Worm (Caenorhabditis elegans): Measurements from ENCODE around the gene C05C12.4.
A peak's percentile ranks its signal among the peaks of the same experiment; 100 is the strongest.

The C05C12.4 gene

ce11 chrIV:11226545-11226944 is 21.3 kb downstream of the C05C12.4 start:
- TF ChIP-seq ceh-8 (GFP tag; optimal IDR thresholded peaks at IDR 0.05) = no peak
- TF ChIP-seq mef-2 (tag; optimal IDR thresholded peaks at IDR 0.05) = no peak
- no peak for TF ChIP-seq egl-13 (tag; optimal IDR thresholded peaks at IDR 0.05)
- TF ChIP-seq nhr-90 (tag; optimal IDR thresholded peaks at IDR 0.05; ENCODE audit: poor library complexity) = no peak
- TF ChIP-seq hlh-4 (tag; optimal IDR thresholded peaks at IDR 0.05) = no peak

ce11 chrIV:11225206-11225605 is 22.7 kb downstream of the C05C12.4 start, which contains the start of gene col-125:
TSS of gene col-125 (plus strand) at chrIV:11225506.
- TF ChIP-seq lin-35 (GFP tag; optimal IDR thresholded peaks at IDR 0.05) = no peak
- TF ChIP-seq efl-1 (optimal IDR thresholded peaks at IDR 0.05) = no peak
- TF ChIP-seq efl-1 (GFP tag; optimal IDR thresholded peaks at IDR 0.05 in 1 of 2) = peak in 1 of 2 experiments; percentile 21
- no peak for TF ChIP-seq unc-98 (GFP tag; IDR thresholded peaks at IDR 0.05)
- peak; percentile 29 for TF ChIP-seq blmp-1 (tag; optimal IDR thresholded peaks at IDR 0.05)
- TF ChIP-seq snpc-4 (tag; optimal IDR thresholded peaks at IDR 0.05) = no peak

ce11 chrIV:11223878-11224277 is 24.0 kb downstream of the C05C12.4 start, which contains the start of gene C29F4.3:
TSS of gene C29F4.3 (minus strand) at chrIV:11223978.
- TF ChIP-seq C34B4.2 (tag; optimal IDR thresholded peaks at IDR 0.05) = no peak
- no peak for TF ChIP-seq lin-39 (tag; optimal IDR thresholded peaks at IDR 0.05)
- no peak for TF ChIP-seq ztf-11 (tag; optimal IDR thresholded peaks at IDR 0.05)
- TF ChIP-seq pax-3 (tag; optimal IDR thresholded peaks at IDR 0.05) = no peak
- no peak for TF ChIP-seq isw-1 (GFP tag; IDR thresholded peaks at IDR 0.05)
- no peak for TF ChIP-seq ceh-8 (GFP tag; optimal IDR thresholded peaks at IDR 0.05)
- no peak for TF ChIP-seq hlh-4 (tag; optimal IDR thresholded peaks at IDR 0.05)
- no peak for TF ChIP-seq ceh-82 (tag; optimal IDR thresholded peaks at IDR 0.05)
- no peak for TF ChIP-seq unc-86 (tag; optimal IDR thresholded peaks at IDR 0.05)
- TF ChIP-seq nhr-90 (tag; optimal IDR thresholded peaks at IDR 0.05; ENCODE audit: poor library complexity) = no peak
- TF ChIP-seq mep-1 (tag; optimal IDR thresholded peaks at IDR 0.05) = no peak
- no peak for TF ChIP-seq pqm-1 (tag; optimal IDR thresholded peaks at IDR 0.05)

ce11 chrIV:11218037-11218436 is 29.8 kb downstream of the C05C12.4 start, which contains the start of gene zip-6:
TSS of gene zip-6 (minus strand) at chrIV:11218137.
- TF ChIP-seq mef-2 (tag; optimal IDR thresholded peaks at IDR 0.05) = no peak
- TF ChIP-seq jun-1 (tag; optimal IDR thresholded peaks at IDR 0.05) = no peak
- TF ChIP-seq sptf-1 (tag; optimal IDR thresholded peaks at IDR 0.05) = no peak
- no peak for TF ChIP-seq fkh-4 (tag; optimal IDR thresholded peaks at IDR 0.05; ENCODE audit: borderline replicate concordance)
- TF ChIP-seq efl-3 (GFP tag; optimal IDR thresholded peaks at IDR 0.05) = no peak
- TF ChIP-seq ceh-88 (GFP tag; IDR thresholded peaks at IDR 0.05) = no peak

ce11 chrIV:11212978-11213377 is 34.9 kb downstream of the C05C12.4 start:
- TF ChIP-seq ets-5 (GFP tag; IDR thresholded peaks at IDR 0.05) (no peak), ceh-63 (GFP tag; optimal IDR thresholded peaks at IDR 0.05) (no peak), lin-14 (GFP tag; optimal IDR thresholded peaks at IDR 0.05) (no peak), sptf-1 (tag; optimal IDR thresholded peaks at IDR 0.05) (no peak), unc-62 (GFP tag; optimal IDR thresholded peaks at IDR 0.05) (no peak), Y116A8C.19 (tag; optimal IDR thresholded peaks at IDR 0.05; ENCODE audit: borderline replicate concordance) (no peak), ceh-90 (tag; optimal IDR thresholded peaks at IDR 0.05) (no peak)

- TF ChIP-seq ceh-63 (GFP tag; optimal IDR thresholded peaks at IDR 0.05) (no peak), ztf-11 (tag; optimal IDR thresholded peaks at IDR 0.05) (no peak), nhr-90 (tag; optimal IDR thresholded peaks at IDR 0.05; ENCODE audit: poor library complexity) (no peak), tlp-1 (tag; optimal IDR thresholded peaks at IDR 0.05) (peak; percentile 69), lin-15B (tag; optimal IDR thresholded peaks at IDR 0.05) (no peak), lin-14 (GFP tag; optimal IDR thresholded peaks at IDR 0.05) (peak; percentile 78), lin-35 (GFP tag; optimal IDR thresholded peaks at IDR 0.05) (peak in 1 of 2 experiments; percentile 29), hpl-2 (GFP tag; optimal IDR thresholded peaks at IDR 0.05) (no peak), pqm-1 (tag; optimal IDR thresholded peaks at IDR 0.05) (no peak), ceh-88 (GFP tag; IDR thresholded peaks at IDR 0.05) (no peak), nhr-19 (GFP tag; conservative IDR thresholded peaks at IDR 0.05) (no peak), pag-3 (tag; optimal IDR thresholded peaks at IDR 0.05; ENCODE audit: borderline replicate concordance, insufficient read depth) (no peak), F16B12.6 (tag; optimal IDR thresholded peaks at IDR 0.05) (no peak), zip-4 (GFP tag; optimal IDR thresholded peaks at IDR 0.05) (no peak), nhr-85 (tag) (peak; percentile 71), blmp-1 (tag; optimal IDR thresholded peaks at IDR 0.05) (peak; percentile 52), egl-13 (tag; optimal IDR thresholded peaks at IDR 0.05) (no peak), unc-130 (tag; optimal IDR thresholded peaks at IDR 0.05) (peak; percentile 21), isw-1 (GFP tag; IDR thresholded peaks at IDR 0.05) (no peak), fkh-8 (tag; optimal IDR thresholded peaks at IDR 0.05) (no peak), fkh-10 (GFP tag; optimal IDR thresholded peaks at IDR 0.05) (no peak), C34B4.2 (tag; optimal IDR thresholded peaks at IDR 0.05) (no peak), ets-5 (GFP tag; IDR thresholded peaks at IDR 0.05) (no peak)
Observed at ce11 chrIV:11211547-11211946, 36.3 kb downstream of the C05C12.4 start.

Measured in whole organism, L1 larva.